Worm (Caenorhabditis elegans): Measurements from ENCODE around the gene C13G3.1.

DNA sequence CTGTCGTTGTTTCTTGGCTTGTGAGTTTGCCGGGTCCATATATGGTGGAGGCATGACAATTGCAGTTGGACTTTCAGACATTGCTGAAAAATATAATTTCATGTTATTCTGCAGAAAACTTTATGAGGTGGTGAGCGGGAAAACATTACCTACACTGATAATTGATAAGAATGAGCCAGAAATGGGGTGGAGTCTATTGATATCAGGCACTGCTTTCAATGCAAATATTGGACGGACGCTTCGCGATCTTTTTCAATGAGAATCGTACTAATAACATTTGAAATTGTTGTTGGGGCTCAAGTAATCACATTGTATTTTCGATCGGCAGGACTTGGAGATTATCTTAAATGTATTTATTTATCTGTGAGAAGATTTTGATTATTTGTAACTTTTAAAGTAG lies 46.9 kb upstream of the C13G3.1 start, which contains the start of gene T04C12.1:
- TF ChIP-seq dmd-4 (tag; optimal IDR thresholded peaks at IDR 0.05; ENCODE audit: borderline replicate concordance) (no peak), hlh-30 (tag; optimal IDR thresholded peaks at IDR 0.05; ENCODE audit: insufficient read depth) (no peak), tbx-2 (tag; optimal IDR thresholded peaks at IDR 0.05) (no peak), ceh-19 (GFP tag; optimal IDR thresholded peaks at IDR 0.05) (no peak), ets-4 (tag; optimal IDR thresholded peaks at IDR 0.05) (no peak), gmeb-2 (tag; optimal IDR thresholded peaks at IDR 0.05) (no peak), ceh-45 (GFP tag; IDR thresholded peaks at IDR 0.05) (no peak)
